Worm (Caenorhabditis elegans): ENCODE data around the gene F46G11.6.

ce11 chrX:5811997-5812562 is 25.8 kb downstream of the F46G11.6 start:
- TF ChIP-seq ahr-1 (tag; optimal IDR thresholded peaks at IDR 0.05) (no peak), K02D7.2 (tag; optimal IDR thresholded peaks at IDR 0.05) (peak; percentile 30), ceh-19 (GFP tag; optimal IDR thresholded peaks at IDR 0.05) (peak; percentile 84), nfya-1 (tag; optimal IDR thresholded peaks at IDR 0.05) (peak; percentile 92), sox-2 (GFP tag; IDR thresholded peaks at IDR 0.05) (peak; percentile 46), pqm-1 (tag; optimal IDR thresholded peaks at IDR 0.05) (peak; percentile 10), unc-86 (tag; optimal IDR thresholded peaks at IDR 0.05) (peak; percentile 75), ceh-9 (tag; optimal IDR thresholded peaks at IDR 0.05) (no peak), ama-1 (optimal IDR thresholded peaks at IDR 0.05) (no peak), ceh-14 (tag; optimal IDR thresholded peaks at IDR 0.05) (peak; percentile 87), F13H6.1 (tag; optimal IDR thresholded peaks at IDR 0.05) (peak; percentile 100)
